Fruit fly (Drosophila melanogaster): ENCODE measurements around the gene CG14543.
A peak's percentile ranks its signal among the peaks of the same experiment; 100 is the strongest.

The CG14543 gene

dm6 chr3R:26098502-26099210, 42.2 kb downstream of the CG14543 start, which contains the start of gene dysf (continued):
- TF ChIP-seq kni (GFP tag; optimal IDR thresholded peaks at IDR 0.05), result no peak
- TF ChIP-seq mld (GFP tag; IDR thresholded peaks at IDR 0.05; ENCODE audit: partially characterized antibody), result no peak
- TF ChIP-seq CG14014 (GFP tag; IDR thresholded peaks at IDR 0.05), result no peak
- no peak for TF ChIP-seq HmgZ (tag; optimal IDR thresholded peaks at IDR 0.05)
- no peak for TF ChIP-seq pnt (GFP tag; optimal IDR thresholded peaks at IDR 0.05)
- peak; percentile 3 for TF ChIP-seq ewg (GFP tag; optimal IDR thresholded peaks at IDR 0.05)
- no peak for TF ChIP-seq CG31224 (GFP tag; IDR thresholded peaks at IDR 0.05)
- no peak for TF ChIP-seq dm (GFP tag; optimal IDR thresholded peaks at IDR 0.05)
- TF ChIP-seq Med (GFP tag), result no peak
- TF ChIP-seq Ravus (GFP tag; IDR thresholded peaks at IDR 0.05), result no peak
- TF ChIP-seq Sox102F (GFP tag; optimal IDR thresholded peaks at IDR 0.05), result peak; percentile 61
- TF ChIP-seq CG5180 (GFP tag; optimal IDR thresholded peaks at IDR 0.05), result no peak
- TF ChIP-seq wdn (GFP tag; IDR thresholded peaks at IDR 0.05), result no peak
- peak; percentile 68; the same call in 2 of the 3 replicates for TF ChIP-seq row (GFP tag; IDR thresholded peaks at IDR 0.05)
- TF ChIP-seq NC2β (GFP tag; optimal IDR thresholded peaks at IDR 0.05), result no peak
- TF ChIP-seq Jarid2 (GFP tag; optimal IDR thresholded peaks at IDR 0.05), result no peak
- TF ChIP-seq emc (GFP tag; optimal IDR thresholded peaks at IDR 0.05), result no peak
- TF ChIP-seq sens-2 (GFP tag; IDR thresholded peaks at IDR 0.05), result no peak
- TF ChIP-seq grn (GFP tag; optimal IDR thresholded peaks at IDR 0.05), result no peak
- TF ChIP-seq NK7.1 (GFP tag; optimal IDR thresholded peaks at IDR 0.05), result no peak
- peak; percentile 31; the same call in 1 of the 2 replicates for TF ChIP-seq CG7372 (GFP tag; IDR thresholded peaks at IDR 0.05)
- TF ChIP-seq zf30C (GFP tag; optimal IDR thresholded peaks at IDR 0.05), result peak; percentile 84
- TF ChIP-seq CG33213 (GFP tag; optimal IDR thresholded peaks at IDR 0.05), result no peak
- peak; percentile 40; the same call in 1 of the 2 replicates for TF ChIP-seq CG17328 (GFP tag; IDR thresholded peaks at IDR 0.05)
- TF ChIP-seq YL-1 (GFP tag; optimal IDR thresholded peaks at IDR 0.05), result no peak
- peak; percentile 46 for TF ChIP-seq CG10147 (GFP tag; optimal IDR thresholded peaks at IDR 0.05)
- no peak for TF ChIP-seq eyg (GFP tag; optimal IDR thresholded peaks at IDR 0.05)
- no peak for TF ChIP-seq vfl (GFP tag; optimal IDR thresholded peaks at IDR 0.05)
- peak; percentile 38 for TF ChIP-seq lmd (GFP tag; IDR thresholded peaks at IDR 0.05)
- peak; percentile 2 to 60 for TF ChIP-seq bsh (GFP tag; optimal IDR thresholded peaks at IDR 0.05)
- peak; percentile 16 for TF ChIP-seq CG2116 (GFP tag; optimal IDR thresholded peaks at IDR 0.05)
- TF ChIP-seq CG7556 (GFP tag; optimal IDR thresholded peaks at IDR 0.05), result peak; percentile 80
- no peak for TF ChIP-seq CG1603 (tag; optimal IDR thresholded peaks at IDR 0.05)
- no peak; the same call in 2 of the 3 replicates for TF ChIP-seq croc (GFP tag; conservative IDR thresholded peaks at IDR 0.05)
- TF ChIP-seq PHDP (tag; optimal IDR thresholded peaks at IDR 0.05), result peak; percentile 57
- TF ChIP-seq Dbx (GFP tag; IDR thresholded peaks at IDR 0.05), result 0 out of 3 replicates have a peak, but pooled peaks have one; percentile 11
- TF ChIP-seq crc (GFP tag; optimal IDR thresholded peaks at IDR 0.05), result no peak
- TF ChIP-seq CG12659 (GFP tag; optimal IDR thresholded peaks at IDR 0.05), result peak; percentile 72
- no peak for TF ChIP-seq CG12236 (GFP tag; optimal IDR thresholded peaks at IDR 0.05)
- peak; percentile 88 for TF ChIP-seq CG8924 (tag; optimal IDR thresholded peaks at IDR 0.05)
- TF ChIP-seq Blimp-1 (GFP tag; optimal IDR thresholded peaks at IDR 0.05), result peak; percentile 71
- TF ChIP-seq Dref (GFP tag; IDR thresholded peaks at IDR 0.05), result no peak
- TF ChIP-seq scrt (GFP tag; optimal IDR thresholded peaks at IDR 0.05), result peak; percentile 23
- TF ChIP-seq CG16779 (GFP tag; IDR thresholded peaks at IDR 0.05), result no peak
- no peak for TF ChIP-seq CG3995 (GFP tag; optimal IDR thresholded peaks at IDR 0.05)
- TF ChIP-seq CG13123 (GFP tag; optimal IDR thresholded peaks at IDR 0.05), result no peak
- no peak for TF ChIP-seq ranshi (GFP tag; IDR thresholded peaks at IDR 0.05)
- no peak for TF ChIP-seq TFAM (GFP tag; optimal IDR thresholded peaks at IDR 0.05)
- peak; percentile 27; the same call in 1 of the 3 replicates for TF ChIP-seq Aef1 (GFP tag; IDR thresholded peaks at IDR 0.05)
- no peak for TF ChIP-seq CG1792 (GFP tag; optimal IDR thresholded peaks at IDR 0.05)
